Worm (Caenorhabditis elegans) whole organism, L3 larva: ENCODE measurements around the gene T26C5.3.

ENCODE experiments used
- ama-1 ChIP-seq: fragments of 150-350 bp; optimal IDR thresholded peaks from 2 replicates; lab custom pipeline; 2018
- ceh-28 ChIP-seq: fragments of 150-350 bp; optimal IDR thresholded peaks from 2 replicates; lab custom pipeline; 2014; ENCODE audit warnings: missing biosample characterization, missing genetic modification reagents, missing genetic modification characterization
- fkh-10 ChIP-seq: sonication (generic microtip); optimal IDR thresholded peaks from 2 replicates; lab custom pipeline; 2017; ENCODE audit warnings: missing biosample characterization, missing genetic modification reagents, missing genetic modification characterization
- jun-1 ChIP-seq: fragments of 150-350 bp; optimal IDR thresholded peaks from 2 replicates; lab custom pipeline; 2014; ENCODE audit warnings: missing biosample characterization, missing genetic modification reagents, missing genetic modification characterization
- lin-39 ChIP-seq: fragments of 150-350 bp; optimal IDR thresholded peaks from 2 replicates; lab custom pipeline; 2018; ENCODE audit warnings: missing biosample characterization, missing genetic modification reagents, missing genetic modification characterization
- nhr-11 ChIP-seq: fragments of 150-350 bp; optimal IDR thresholded peaks from 2 replicates; lab custom pipeline; 2014; ENCODE audit warnings: missing biosample characterization, missing genetic modification characterization
- nhr-12 ChIP-seq: fragments of 150-350 bp; optimal IDR thresholded peaks from 2 replicates; lab custom pipeline; 2014; ENCODE audit warnings: missing biosample characterization, missing genetic modification characterization
- nhr-237 ChIP-seq: fragments of 150-350 bp; optimal IDR thresholded peaks from 2 replicates; lab custom pipeline; 2014; ENCODE audit warnings: missing biosample characterization, missing genetic modification characterization
- nhr-28 ChIP-seq: fragments of 150-350 bp; optimal IDR thresholded peaks from 2 replicates; lab custom pipeline; 2014; ENCODE audit warnings: missing biosample characterization, missing genetic modification characterization
- nhr-77 ChIP-seq: fragments of 150-350 bp; optimal IDR thresholded peaks from 2 replicates; lab custom pipeline; 2014; ENCODE audit warnings: missing biosample characterization, missing genetic modification characterization
- sea-2 ChIP-seq: fragments of 150-350 bp; sonication (generic microtip); optimal IDR thresholded peaks from 4 replicates; lab custom pipeline; 2014; ENCODE audit warnings: missing biosample characterization, missing genetic modification reagents, missing genetic modification characterization
- skn-1 ChIP-seq: fragments of 150-350 bp; optimal IDR thresholded peaks from 2 replicates; lab custom pipeline; 2014; ENCODE audit warnings: missing biosample characterization, missing genetic modification characterization
- unc-39 ChIP-seq: sonication (generic microtip); optimal IDR thresholded peaks from 4 replicates; lab custom pipeline; 2017; ENCODE audit warnings: missing biosample characterization, missing genetic modification characterization
- unc-62 ChIP-seq: fragments of 150-350 bp; sonication (generic microtip); optimal IDR thresholded peaks from 4 replicates; lab custom pipeline; 2014; ENCODE audit warnings: missing biosample characterization, missing genetic modification reagents, missing genetic modification characterization

DNA sequence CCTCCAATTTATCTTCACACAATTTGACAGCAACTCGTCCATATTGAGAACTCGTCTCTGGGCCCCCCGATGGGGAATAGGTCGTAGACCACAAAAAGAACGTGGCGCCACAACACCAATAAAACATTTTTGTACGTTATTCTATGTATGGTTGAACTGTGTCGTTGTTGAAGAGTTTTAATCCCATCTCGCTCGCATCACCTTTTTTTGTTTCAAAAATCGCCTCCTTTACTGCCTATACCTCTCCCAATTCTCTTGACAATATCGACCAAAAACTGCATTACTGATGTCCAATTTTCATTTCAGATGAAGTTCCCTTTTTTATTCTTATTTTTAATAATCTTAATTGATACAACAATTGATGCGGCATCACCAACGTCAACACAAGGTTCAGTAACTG, 39.2 kb upstream of the T26C5.3 start, which contains the start of gene let-23:
- no peak for TF ChIP-seq nhr-237 (tag; lab: Kevin White, UChicago)
- TF ChIP-seq nhr-28 (tag; lab: Kevin White, UChicago), result no peak
- TF ChIP-seq unc-39 (tag; lab: Kevin White, UChicago), result no peak
- no peak for TF ChIP-seq fkh-10 (GFP tag; lab: Kevin White, UChicago)
- TF ChIP-seq nhr-11, result no peak
- no peak for TF ChIP-seq lin-39
- no peak for TF ChIP-seq skn-1 (tag; lab: Kevin White, UChicago)
- no peak for TF ChIP-seq jun-1 (tag; lab: Kevin White, UChicago)
- no peak for TF ChIP-seq sea-2
- no peak for TF ChIP-seq ceh-28 (tag; lab: Kevin White, UChicago)
- no peak for TF ChIP-seq ama-1 (lab: Kevin White, UChicago)
- no peak for TF ChIP-seq nhr-12 (tag; lab: Kevin White, UChicago)
- no peak for TF ChIP-seq nhr-77
- no peak for TF ChIP-seq unc-62 (GFP tag; lab: Kevin White, UChicago)
